Worm (Caenorhabditis elegans) whole organism, L4 larva: ENCODE data around the gene scl-10.

Source experiments
- F49E8.2 ChIP-seq: sonication (generic microtip); optimal IDR thresholded peaks from 2 replicates; lab custom pipeline; 2016; ENCODE audit warnings: missing compliant biosample characterization, mild to moderate bottlenecking, missing genetic modification characterization, borderline replicate concordance
- R02D3.7 ChIP-seq: fragments of 150-350 bp; sonication (generic microtip); optimal IDR thresholded peaks from 3 replicates; lab custom pipeline; 2014; ENCODE audit warnings: missing biosample characterization, missing genetic modification characterization
- Y75B8A.6 ChIP-seq: fragments of 200-800 bp; sonication (Bioruptor generic); IDR thresholded peaks from 2 replicates; pipeline ENCODE4 v1.3.6; 2022; ENCODE audit warnings: missing genetic modification reagents, missing genetic modification characterization, missing compliant biosample characterization
- aha-1 ChIP-seq: fragments of 150-350 bp; peaks from one replicate; lab custom pipeline; 2014; ENCODE audit warnings: missing biosample characterization, missing genetic modification characterization
- ama-1 ChIP-seq: fragments of 150-350 bp; optimal IDR thresholded peaks from 2 replicates; lab custom pipeline; 2014; ENCODE audit warnings: inconsistent platforms, mixed read lengths
- arid-1 ChIP-seq: fragments of 200-800 bp; sonication (Bioruptor generic); conservative IDR thresholded peaks from 2 replicates; pipeline ENCODE4 v1.3.6; 2022; ENCODE audit warnings: missing genetic modification reagents, missing genetic modification characterization, missing compliant biosample characterization
- daf-16 ChIP-seq, 3 experiments: sonication (generic microtip); optimal IDR thresholded peaks; 2 replicates each; lab custom pipeline; 2016 to 2017; ENCODE audit warnings: missing genetic modification characterization in 3 of 3, missing genetic modification reagents in 3 of 3, mild to moderate bottlenecking in 2 of 3, missing compliant biosample characterization in 2 of 3, missing biosample characterization in 1 of 3, moderate library complexity in 1 of 3
- daf-19 ChIP-seq: fragments of 200-800 bp; sonication (Bioruptor generic); conservative IDR thresholded peaks from 2 replicates; pipeline ENCODE4 v1.3.6; 2022; ENCODE audit warnings: missing genetic modification characterization, missing compliant biosample characterization
- daf-8 ChIP-seq: fragments of 200-800 bp; sonication (Bioruptor generic); IDR thresholded peaks from 2 replicates; pipeline ENCODE4 v1.3.6; 2022; ENCODE audit warnings: missing genetic modification characterization, missing compliant biosample characterization
- dve-1 ChIP-seq: sonication (generic microtip); optimal IDR thresholded peaks from 2 replicates; lab custom pipeline; 2017; ENCODE audit warnings: antibody characterized with exemption, mild to moderate bottlenecking, missing genetic modification characterization, missing compliant biosample characterization; ENCODE audit not compliant: insufficient read depth
- egl-27 ChIP-seq: sonication (generic microtip); optimal IDR thresholded peaks from 3 replicates; lab custom pipeline; 2017; ENCODE audit warnings: missing biosample characterization, missing genetic modification reagents, missing genetic modification characterization
- fkh-10 ChIP-seq: fragments of 150-350 bp; optimal IDR thresholded peaks from 2 replicates; lab custom pipeline; 2014; ENCODE audit warnings: missing biosample characterization, missing genetic modification reagents, missing genetic modification characterization
- gei-8 ChIP-seq: fragments of 200-800 bp; sonication (Bioruptor generic); optimal IDR thresholded peaks from 2 replicates; lab custom pipeline; 2018; ENCODE audit warnings: mild to moderate bottlenecking, missing genetic modification characterization, missing compliant biosample characterization
- hlh-11 ChIP-seq: fragments of 200-800 bp; sonication (Bioruptor generic); optimal IDR thresholded peaks from 2 replicates; lab custom pipeline; 2018; ENCODE audit warnings: mild to moderate bottlenecking, missing genetic modification characterization, missing compliant biosample characterization
- hlh-30 ChIP-seq: sonication (generic microtip); optimal IDR thresholded peaks from 2 replicates; lab custom pipeline; 2017; ENCODE audit warnings: antibody characterized with exemption, mild to moderate bottlenecking, missing genetic modification characterization, missing compliant biosample characterization; ENCODE audit not compliant: insufficient read depth
- hmg-1.1 ChIP-seq: fragments of 200-800 bp; sonication (Bioruptor generic); IDR thresholded peaks from 2 replicates; pipeline ENCODE4 v1.3.6; 2022; ENCODE audit warnings: missing genetic modification reagents, missing genetic modification characterization, missing compliant biosample characterization
- lsy-2 ChIP-seq, 2 experiments: fragments of 150-350 bp in 1 of 2; sonication (generic microtip) in 1 of 2; optimal IDR thresholded peaks; 2 replicates each; lab custom pipeline; 2014 to 2017; ENCODE audit warnings: missing biosample characterization in 2 of 2, missing genetic modification characterization in 2 of 2
- mdl-1 ChIP-seq, 2 experiments: fragments of 150-350 bp in 1 of 2; sonication (generic microtip) in 1 of 2; optimal IDR thresholded peaks; 2 replicates each; lab custom pipeline; 2014 to 2017; ENCODE audit warnings: missing biosample characterization in 2 of 2, missing genetic modification characterization in 2 of 2
- mep-1 ChIP-seq: fragments of 150-350 bp; sonication (generic microtip); optimal IDR thresholded peaks from 3 replicates; lab custom pipeline; 2014; ENCODE audit warnings: missing biosample characterization, missing genetic modification characterization
- mes-2 ChIP-seq: sonication (generic microtip); optimal IDR thresholded peaks from 2 replicates; lab custom pipeline; 2016; ENCODE audit warnings: missing genotype, mild to moderate bottlenecking, missing genetic modification characterization, missing compliant biosample characterization; ENCODE audit not compliant: poor library complexity, severe bottlenecking
- mxl-3 ChIP-seq: fragments of 200-800 bp; sonication (Bioruptor generic); optimal IDR thresholded peaks from 2 replicates; lab custom pipeline; 2018; ENCODE audit warnings: mild to moderate bottlenecking, missing genetic modification characterization, missing compliant biosample characterization
- nhr-102 ChIP-seq: sonication (generic microtip); optimal IDR thresholded peaks from 2 replicates; lab custom pipeline; 2016; ENCODE audit warnings: mild to moderate bottlenecking, missing genetic modification characterization, moderate library complexity, missing compliant biosample characterization
- nhr-25 ChIP-seq: sonication (generic microtip); optimal IDR thresholded peaks from 2 replicates; lab custom pipeline; 2017; ENCODE audit warnings: missing genetic modification characterization, mild to moderate bottlenecking, missing compliant biosample characterization, antibody characterized with exemption, moderate library complexity, borderline replicate concordance; ENCODE audit not compliant: insufficient read depth
- nhr-28 ChIP-seq: fragments of 150-350 bp; optimal IDR thresholded peaks from 2 replicates; lab custom pipeline; 2014; ENCODE audit warnings: missing biosample characterization, missing genetic modification characterization
- nhr-41 ChIP-seq: fragments of 200-800 bp; sonication (Bioruptor generic); IDR thresholded peaks from 2 replicates; pipeline ENCODE4 v1.3.6; 2022; ENCODE audit warnings: missing genetic modification reagents, missing genetic modification characterization, missing compliant biosample characterization
- nhr-42 ChIP-seq: fragments of 200-800 bp; sonication (Bioruptor generic); IDR thresholded peaks from 2 replicates; pipeline ENCODE4 v1.3.6; 2022; ENCODE audit warnings: missing genetic modification characterization, missing compliant biosample characterization
- pqm-1 ChIP-seq: sonication (generic microtip); optimal IDR thresholded peaks from 2 replicates; lab custom pipeline; 2017; ENCODE audit warnings: missing biosample characterization, missing genetic modification characterization
- skn-1 ChIP-seq: fragments of 150-350 bp; optimal IDR thresholded peaks from 2 replicates; lab custom pipeline; 2014; ENCODE audit warnings: missing biosample characterization, missing genetic modification characterization
- snpc-4 ChIP-seq: fragments of 150-350 bp; optimal IDR thresholded peaks from 2 replicates; lab custom pipeline; 2014; ENCODE audit warnings: missing biosample characterization, missing genetic modification characterization
- spr-1 ChIP-seq: sonication (generic microtip); optimal IDR thresholded peaks from 2 replicates; lab custom pipeline; 2016; ENCODE audit warnings: mild to moderate bottlenecking, missing genetic modification characterization, missing compliant biosample characterization
- tag-97 ChIP-seq: fragments of 200-800 bp; sonication (Bioruptor generic); IDR thresholded peaks from 2 replicates; pipeline ENCODE4 v1.3.6; 2022; ENCODE audit warnings: missing genetic modification characterization, missing compliant biosample characterization
- unc-62 ChIP-seq, 3 experiments: fragments of 150-350 bp in 1 of 3; sonication (generic microtip); optimal IDR thresholded peaks in 2 of 3; peaks in 1 of 3; 1 replicate in 1 of 3; 2 replicates in 2 of 3; lab custom pipeline; 2014 to 2017; ENCODE audit warnings: missing biosample characterization in 3 of 3, missing genetic modification characterization in 3 of 3, missing genetic modification reagents in 3 of 3, missing genotype in 1 of 3

The scl-10 gene

DNA sequence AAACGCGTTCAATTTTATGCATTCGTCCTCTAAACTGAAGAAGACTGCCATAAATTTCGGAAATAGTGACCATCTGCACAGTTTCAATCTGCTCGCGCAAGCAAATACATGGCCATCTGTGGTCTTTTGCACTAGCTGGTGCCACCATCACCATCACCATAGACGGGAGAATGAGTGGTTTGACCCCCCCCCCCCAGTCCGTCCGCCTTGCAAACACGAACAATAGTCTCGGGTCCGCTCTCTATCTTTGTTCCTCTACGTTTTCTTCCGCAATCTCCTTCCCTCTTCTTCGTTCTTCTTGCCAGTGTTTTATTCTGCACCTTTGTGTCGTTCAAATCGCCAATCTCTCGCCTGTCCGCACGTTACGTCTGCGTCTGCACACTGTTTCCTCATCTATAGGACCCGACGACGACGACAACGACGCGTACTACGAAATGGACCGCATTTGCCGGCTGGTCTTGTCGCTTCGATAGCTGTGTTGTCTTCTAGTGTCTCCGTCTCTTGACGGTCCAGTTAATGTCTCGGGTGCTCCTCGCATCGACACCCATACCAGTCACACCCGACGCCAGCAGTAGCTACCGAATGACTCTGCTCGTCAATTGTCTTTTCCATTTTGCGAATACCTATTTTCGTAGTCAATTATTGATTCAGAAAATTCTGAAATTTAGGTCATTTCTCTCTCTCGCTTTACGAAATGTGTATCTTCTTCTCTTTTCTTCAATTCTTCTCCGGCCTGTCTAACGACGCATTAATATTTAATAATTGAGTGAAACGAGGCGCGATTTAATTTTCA lies 18.4 kb upstream of the scl-10 start:
- TF ChIP-seq hmg-1.1 (GFP tag; lab: Robert Waterston, UW), result peak; percentile 44; the same call in 1 of the 2 replicates
- peak; percentile 27 for TF ChIP-seq mes-2 (tag; lab: Kevin White, UChicago)
- TF ChIP-seq dve-1 (tag; lab: Kevin White, UChicago), result no peak
- TF ChIP-seq hlh-11, result peak; percentile 51
- TF ChIP-seq nhr-28, result peak; percentile 22
- TF ChIP-seq skn-1 (tag; lab: Kevin White, UChicago), result no peak
- TF ChIP-seq arid-1 (GFP tag; lab: Robert Waterston, UW), result no peak
- no peak for TF ChIP-seq egl-27 (tag; lab: Kevin White, UChicago)
- TF ChIP-seq daf-8, result no peak
- no peak for TF ChIP-seq tag-97
- no peak for TF ChIP-seq R02D3.7 (tag; lab: Kevin White, UChicago)
- TF ChIP-seq gei-8 (GFP tag; lab: Kevin White, UChicago), result peak; percentile 14
- TF ChIP-seq spr-1, result peak; percentile 6
- no peak for TF ChIP-seq lsy-2 (tag; optimal IDR thresholded peaks at IDR 0.05; lab: Kevin White, UChicago)
- no peak for TF ChIP-seq F49E8.2 (tag; lab: Kevin White, UChicago)
- 0 out of 2 replicates have a peak, but pooled peaks have one; percentile 25 for TF ChIP-seq nhr-42 (GFP tag; lab: Robert Waterston, UW)
- peak in 1 of 2 experiments; percentile 30 for TF ChIP-seq mdl-1 (tag; optimal IDR thresholded peaks at IDR 0.05; lab: Kevin White, UChicago)
- peak; percentile 3 for TF ChIP-seq fkh-10
- TF ChIP-seq mep-1 (tag; lab: Kevin White, UChicago), result peak; percentile 43
- peak; percentile 32 for TF ChIP-seq aha-1
- peak; percentile 32 for TF ChIP-seq mxl-3 (GFP tag; lab: Kevin White, UChicago)
- TF ChIP-seq unc-62 (GFP tag; optimal IDR thresholded peaks at IDR 0.05 in 1 of 2; lab: Kevin White, UChicago), result peak in 1 of 2 experiments; percentile 79
- TF ChIP-seq unc-62 (tag; optimal IDR thresholded peaks at IDR 0.05; lab: Kevin White, UChicago), result no peak

DNA sequence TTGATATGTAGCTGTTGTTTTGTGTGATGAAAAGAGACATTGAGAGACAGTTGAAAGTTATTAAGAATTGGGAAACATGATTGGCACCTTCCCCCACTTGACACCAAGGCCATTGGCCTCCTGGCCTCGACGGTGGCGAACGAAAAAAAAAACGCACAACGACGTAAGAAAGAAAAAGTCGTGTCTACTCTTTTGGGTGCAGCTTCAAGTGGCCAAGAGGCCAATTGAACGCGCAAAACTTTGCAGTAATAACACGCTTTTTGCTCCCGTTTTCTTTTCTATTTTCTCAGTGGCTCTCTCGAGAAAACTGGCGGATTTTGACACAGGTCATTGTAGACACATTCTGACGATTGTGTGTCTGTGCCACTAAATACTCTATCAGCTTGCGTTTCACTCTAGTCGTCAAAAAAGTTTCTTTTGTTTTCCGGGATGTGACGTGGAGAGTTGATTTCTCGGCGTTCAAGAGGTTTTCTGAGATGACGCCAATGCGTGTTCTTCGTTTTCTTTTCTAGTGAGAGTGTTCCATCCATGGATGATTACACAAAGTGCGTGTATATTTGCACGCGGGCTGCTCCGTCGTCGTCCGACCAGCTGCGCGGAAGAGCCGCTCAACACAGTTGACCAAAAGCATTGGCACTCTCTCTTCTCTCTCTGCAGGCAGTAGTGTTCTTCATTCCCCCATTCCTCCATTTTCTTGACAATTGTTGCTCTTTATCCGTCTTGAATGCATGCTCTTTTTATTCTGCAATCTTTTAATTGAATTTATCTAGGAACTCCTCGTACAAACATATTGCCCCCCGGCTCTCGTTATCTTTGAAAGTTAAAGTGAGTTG lies 17.6 kb upstream of the scl-10 start:
- 0 out of 2 replicates have a peak, but pooled peaks have one; percentile 50 for TF ChIP-seq daf-19 (GFP tag; lab: Robert Waterston, UW)
- no peak for TF ChIP-seq Y75B8A.6 (GFP tag; lab: Robert Waterston, UW)
- TF ChIP-seq nhr-28, result peak; percentile 6
- no peak for TF ChIP-seq dve-1 (tag; lab: Kevin White, UChicago)
- TF ChIP-seq nhr-25 (tag; lab: Kevin White, UChicago), result peak; percentile 52
- TF ChIP-seq hlh-11, result peak; percentile 29
- no peak for TF ChIP-seq nhr-41
- peak in 1 of 2 experiments; percentile 85 for TF ChIP-seq unc-62 (GFP tag; optimal IDR thresholded peaks at IDR 0.05 in 1 of 2; lab: Kevin White, UChicago)
- TF ChIP-seq unc-62 (tag; optimal IDR thresholded peaks at IDR 0.05; lab: Kevin White, UChicago), result no peak
- TF ChIP-seq aha-1, result peak; percentile 52

ce11 chrIV:13032153-13032552 lies 16.1 kb upstream of the scl-10 start:
- TF ChIP-seq fkh-10, result no peak
- TF ChIP-seq snpc-4 (tag; lab: Kevin White, UChicago), result no peak
- peak in 1 of 2 experiments; percentile 12 for TF ChIP-seq mdl-1 (tag; optimal IDR thresholded peaks at IDR 0.05; lab: Kevin White, UChicago)
- TF ChIP-seq dve-1 (tag; lab: Kevin White, UChicago), result peak; percentile 61
- TF ChIP-seq nhr-28, result peak; percentile 21
- TF ChIP-seq pqm-1 (tag; lab: Kevin White, UChicago), result peak; percentile 28
- no peak for TF ChIP-seq daf-16 (GFP tag; optimal IDR thresholded peaks at IDR 0.05; lab: Kevin White, UChicago)
- peak; percentile 56 for TF ChIP-seq daf-16 (tag; optimal IDR thresholded peaks at IDR 0.05; lab: Kevin White, UChicago)
- no peak for TF ChIP-seq daf-19 (GFP tag; lab: Robert Waterston, UW)
- no peak for TF ChIP-seq ama-1 (lab: Kevin White, UChicago)
- TF ChIP-seq aha-1, result peak; percentile 70
- no peak for TF ChIP-seq skn-1 (tag; lab: Kevin White, UChicago)
- no peak for TF ChIP-seq nhr-102 (tag; lab: Kevin White, UChicago)
- TF ChIP-seq unc-62 (GFP tag; optimal IDR thresholded peaks at IDR 0.05 in 1 of 2; lab: Kevin White, UChicago), result peak in 1 of 2 experiments; percentile 10
- TF ChIP-seq unc-62 (tag; optimal IDR thresholded peaks at IDR 0.05; lab: Kevin White, UChicago), result no peak
- TF ChIP-seq hlh-11, result peak; percentile 28
- no peak for TF ChIP-seq nhr-25 (tag; lab: Kevin White, UChicago)
- peak; percentile 48 for TF ChIP-seq hlh-30 (tag; lab: Kevin White, UChicago)
- TF ChIP-seq, all 104 proteins: peak for 9
